Worm (Caenorhabditis elegans) whole organism, mixed stage, embryonic: ENCODE measurements around the gene F28A12.3.
A peak's percentile ranks its signal among the peaks of the same experiment; 100 is the strongest.

Source experiments
- elt-1 ChIP-seq: sonication (generic microtip); optimal IDR thresholded peaks from 2 replicates; lab custom pipeline; 2017; ENCODE audit warnings: missing genetic modification characterization, mild to moderate bottlenecking, missing compliant biosample characterization, antibody characterized with exemption, moderate library complexity, borderline replicate concordance; ENCODE audit not compliant: insufficient read depth
- unc-62 ChIP-seq: fragments of 150-350 bp; optimal IDR thresholded peaks from 2 replicates; lab custom pipeline; 2014; ENCODE audit warnings: missing biosample characterization, missing genetic modification reagents, missing genetic modification characterization

DNA sequence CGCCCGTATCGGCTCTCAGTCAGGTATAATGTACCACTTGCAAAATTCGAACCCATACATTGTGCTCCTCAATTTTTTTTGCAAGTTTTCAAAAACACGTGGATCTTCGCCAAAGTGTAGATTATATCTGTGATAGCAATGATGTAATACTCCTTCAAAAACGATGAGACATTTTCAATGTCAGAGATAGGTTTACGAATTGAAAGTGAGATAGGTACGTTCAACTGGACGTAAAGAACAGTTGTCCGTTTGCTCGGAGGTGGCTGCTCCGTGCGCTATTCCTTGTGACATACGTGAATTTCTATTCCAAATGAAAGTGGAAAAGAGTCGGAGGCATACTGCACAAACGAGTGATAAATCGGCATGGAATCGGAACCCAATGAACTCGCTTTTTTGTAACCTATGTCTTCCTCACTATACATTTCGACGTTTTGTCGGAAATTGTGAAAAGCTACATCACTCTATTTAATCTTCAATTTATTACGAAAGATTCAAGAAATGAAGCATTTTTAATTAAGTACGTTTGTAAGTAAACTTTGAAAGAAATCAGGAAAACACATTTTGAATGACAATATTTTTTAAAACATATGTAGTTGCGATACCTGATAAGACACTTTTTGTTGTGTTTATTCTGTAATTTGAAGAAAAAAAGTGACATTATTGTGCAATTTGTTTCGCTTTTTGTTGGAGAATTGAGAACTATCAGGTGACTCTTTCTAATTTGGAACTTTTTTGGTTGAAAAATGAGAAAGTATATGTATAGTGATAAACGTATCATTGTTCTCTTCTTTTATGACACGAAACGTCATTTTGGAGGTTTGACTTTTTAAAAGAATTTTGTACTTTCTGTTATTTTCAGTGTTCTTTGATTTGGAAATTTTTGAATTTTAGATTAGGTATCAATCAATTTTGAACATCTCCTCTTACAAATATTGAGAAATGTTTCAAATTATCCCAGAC is 13.6 kb upstream of the F28A12.3 start:
- TF ChIP-seq unc-62 (GFP tag; lab: Kevin White, UChicago), result peak; percentile 62
- TF ChIP-seq elt-1 (tag; lab: Kevin White, UChicago), result no peak
